Fruit fly (Drosophila melanogaster) S2 (cell line): ENCODE measurements around the gene smal.

Experiments used
- CG8478 ChIP-seq: fragments of >200 bp; optimal IDR thresholded peaks from 2 replicates; lab custom pipeline; 2018
- CTCF ChIP-seq, 2 experiments: fragments of >200 bp; optimal IDR thresholded peaks; 2 replicates each; lab custom pipeline; 2018

- TF ChIP-seq CG8478 (lab: Kevin White, UChicago) (no peak), CTCF (optimal IDR thresholded peaks at IDR 0.05; lab: Kevin White, UChicago) (no peak)
These were observed 49.6 kb downstream of the smal start for dm6 chr2L:6228532-6228931.
